Worm (Caenorhabditis elegans) whole organism, L3 larva: Measurements from ENCODE around the gene EGAP5.1.

Experiments used
- nhr-11 ChIP-seq: fragments of 150-350 bp; optimal IDR thresholded peaks from 2 replicates; lab custom pipeline; 2014; ENCODE audit warnings: missing biosample characterization, missing genetic modification characterization
- nhr-237 ChIP-seq: fragments of 150-350 bp; optimal IDR thresholded peaks from 2 replicates; lab custom pipeline; 2014; ENCODE audit warnings: missing biosample characterization, missing genetic modification characterization

- TF ChIP-seq nhr-237 (tag; lab: Kevin White, UChicago), result no peak
- no peak for TF ChIP-seq nhr-11
Observed at ce11 chrX:5202923-5203322, 40.1 kb downstream of the EGAP5.1 start.
